Worm (Caenorhabditis elegans): ENCODE measurements around the gene T23F2.4.

DNA sequence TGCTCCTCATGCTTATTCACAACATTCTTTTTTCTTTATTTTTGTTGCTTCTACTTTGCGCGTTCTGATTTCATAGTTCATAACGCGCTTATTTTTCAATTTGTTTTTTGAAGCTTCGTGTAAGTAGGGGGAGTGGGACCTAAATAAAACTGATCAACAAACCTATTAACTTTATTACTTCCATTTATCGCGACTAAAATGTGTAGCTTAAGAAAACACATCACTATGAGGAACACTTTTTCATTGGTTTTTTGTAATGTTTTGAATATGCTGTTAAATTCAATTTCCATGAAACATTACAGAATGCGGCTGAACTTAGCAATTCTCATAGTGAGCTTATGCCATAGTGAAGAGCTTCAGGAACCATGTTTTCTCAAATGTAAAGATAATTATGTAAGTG is 28.8 kb upstream of the T23F2.4 start, which contains the start of gene C54G7.1:
- TF ChIP-seq hnd-1 (tag; optimal IDR thresholded peaks at IDR 0.05) (no peak), ama-1 (optimal IDR thresholded peaks at IDR 0.05) (no peak)
